Fruit fly (Drosophila melanogaster) whole organism, prepupa: ENCODE results near the gene CG6503.

Source experiments
- Blimp-1 ChIP-seq: fragments of 200-800 bp; sonication (Bioruptor generic); optimal IDR thresholded peaks from 3 replicates; lab custom pipeline; 2017; ENCODE audit warnings: missing biosample characterization, missing genetic modification characterization, mild to moderate bottlenecking, moderate library complexity, missing genetic modification reagents
- CG10669 ChIP-seq: fragments of 200-800 bp; sonication (Bioruptor generic); optimal IDR thresholded peaks from 3 replicates; lab custom pipeline; 2018; ENCODE audit warnings: missing biosample characterization, mild to moderate bottlenecking, missing genetic modification characterization, moderate library complexity
- CG15336 ChIP-seq: fragments of 200-800 bp; sonication (Bioruptor generic); IDR thresholded peaks from 2 replicates; pipeline ENCODE4 v1.3.6; 2022; ENCODE audit warnings: missing biosample characterization, missing genetic modification characterization
- CG16779 ChIP-seq: fragments of 200-800 bp; sonication (Bioruptor generic); optimal IDR thresholded peaks from 3 replicates; lab custom pipeline; 2017; ENCODE audit warnings: missing biosample characterization, mild to moderate bottlenecking, missing genetic modification characterization
- CG32006 ChIP-seq: fragments of 200-800 bp; sonication (Bioruptor generic); optimal IDR thresholded peaks from 3 replicates; lab custom pipeline; 2017; ENCODE audit warnings: missing biosample characterization, mild to moderate bottlenecking, missing genetic modification characterization
- CG34406 ChIP-seq: fragments of 200-800 bp; sonication (Bioruptor generic); optimal IDR thresholded peaks from 3 replicates; lab custom pipeline; 2016; ENCODE audit warnings: missing biosample characterization, missing genetic modification characterization
- CG3919 ChIP-seq: fragments of 200-800 bp; sonication (Bioruptor generic); optimal IDR thresholded peaks from 3 replicates; lab custom pipeline; 2016; ENCODE audit warnings: missing biosample characterization, missing genetic modification characterization
- CG4318 ChIP-seq: fragments of 200-800 bp; sonication (Bioruptor generic); optimal IDR thresholded peaks from 3 replicates; lab custom pipeline; 2017; ENCODE audit warnings: missing biosample characterization, mild to moderate bottlenecking, missing genetic modification characterization
- CG6276 ChIP-seq: fragments of 200-800 bp; sonication (Bioruptor generic); optimal IDR thresholded peaks from 2 replicates; lab custom pipeline; 2017; ENCODE audit warnings: missing biosample characterization, mild to moderate bottlenecking, missing genetic modification characterization
- CG6792 ChIP-seq: fragments of 200-800 bp; sonication (Bioruptor generic); optimal IDR thresholded peaks from 3 replicates; lab custom pipeline; 2016; ENCODE audit warnings: missing biosample characterization, missing genetic modification characterization
- CG6808 ChIP-seq: fragments of 200-800 bp; sonication (Bioruptor generic); optimal IDR thresholded peaks from 3 replicates; lab custom pipeline; 2017; ENCODE audit warnings: missing biosample characterization, missing genetic modification characterization, mild to moderate bottlenecking, moderate library complexity, missing genetic modification reagents
- CG6854 ChIP-seq: fragments of 200-800 bp; sonication (Bioruptor generic); optimal IDR thresholded peaks from 2 replicates; lab custom pipeline; 2017; ENCODE audit warnings: missing biosample characterization, mild to moderate bottlenecking, missing genetic modification characterization
- CG8119 ChIP-seq: fragments of 200-800 bp; sonication (Bioruptor generic); IDR thresholded peaks from 3 replicates; pipeline ENCODE4 v1.3.6; 2022; ENCODE audit warnings: missing biosample characterization, missing genetic modification characterization
- CG8319 ChIP-seq: fragments of 200-800 bp; sonication (Bioruptor generic); optimal IDR thresholded peaks from 3 replicates; lab custom pipeline; 2016; ENCODE audit warnings: missing biosample characterization, missing genetic modification characterization
- CG8632 ChIP-seq: fragments of 200-800 bp; sonication (Bioruptor generic); optimal IDR thresholded peaks from 3 replicates; lab custom pipeline; 2016; ENCODE audit warnings: missing biosample characterization, missing genetic modification characterization
- CG9139 ChIP-seq: fragments of 200-800 bp; sonication (Bioruptor generic); optimal IDR thresholded peaks from 3 replicates; lab custom pipeline; 2017; ENCODE audit warnings: missing biosample characterization, mild to moderate bottlenecking, missing genetic modification characterization
- Eip78C ChIP-seq: fragments of 200-800 bp; sonication (Bioruptor generic); peaks from one replicate; lab custom pipeline; 2016; ENCODE audit warnings: missing biosample characterization, missing genetic modification characterization
- Eip93F ChIP-seq: fragments of 200-800 bp; sonication (Bioruptor generic); optimal IDR thresholded peaks from 2 replicates; lab custom pipeline; 2016; ENCODE audit warnings: missing biosample characterization, mild to moderate bottlenecking, missing genetic modification characterization
- Ets21C ChIP-seq: fragments of 200-800 bp; sonication (Bioruptor generic); optimal IDR thresholded peaks from 3 replicates; lab custom pipeline; 2016; ENCODE audit warnings: missing biosample characterization, missing genetic modification characterization
- Ets96B ChIP-seq: fragments of 200-800 bp; optimal IDR thresholded peaks from 2 replicates; lab custom pipeline; 2019; ENCODE audit warnings: missing biosample characterization, mild to moderate bottlenecking, missing genetic modification characterization, moderate library complexity
- Gug ChIP-seq: fragments of 200-800 bp; sonication (Bioruptor generic); IDR thresholded peaks from 2 replicates; pipeline ENCODE4 v1.3.6; 2022; ENCODE audit warnings: missing biosample characterization, missing genetic modification characterization
- Hr39 ChIP-seq: fragments of 200-800 bp; sonication (Bioruptor generic); optimal IDR thresholded peaks from 2 replicates; lab custom pipeline; 2016; ENCODE audit warnings: missing biosample characterization, missing genetic modification characterization
- Hr4 ChIP-seq: fragments of 200-800 bp; sonication (Bioruptor generic); optimal IDR thresholded peaks from 3 replicates; lab custom pipeline; 2016; ENCODE audit warnings: missing biosample characterization, missing genetic modification characterization
- Lpt ChIP-seq: fragments of 200-800 bp; sonication (Bioruptor generic); optimal IDR thresholded peaks from 3 replicates; lab custom pipeline; 2016; ENCODE audit warnings: missing biosample characterization, missing genetic modification characterization
- Met ChIP-seq: fragments of 200-800 bp; sonication (Bioruptor generic); optimal IDR thresholded peaks from 3 replicates; lab custom pipeline; 2016; ENCODE audit warnings: missing biosample characterization, missing genetic modification characterization
- OdsH ChIP-seq: fragments of 200-800 bp; sonication (Bioruptor generic); optimal IDR thresholded peaks from 3 replicates; lab custom pipeline; 2016; ENCODE audit warnings: missing biosample characterization, missing genetic modification characterization
- Smox ChIP-seq: fragments of 200-800 bp; sonication (Bioruptor generic); optimal IDR thresholded peaks from 3 replicates; lab custom pipeline; 2016; ENCODE audit warnings: missing biosample characterization, missing genetic modification characterization
- achi ChIP-seq: fragments of 200-800 bp; sonication (Bioruptor generic); optimal IDR thresholded peaks from 3 replicates; lab custom pipeline; 2016; ENCODE audit warnings: missing biosample characterization, missing genetic modification characterization
- dac ChIP-seq: fragments of 200-800 bp; sonication (Bioruptor generic); optimal IDR thresholded peaks from 2 replicates; lab custom pipeline; 2017; ENCODE audit warnings: missing biosample characterization, mild to moderate bottlenecking, missing genetic modification characterization
- dsx ChIP-seq: fragments of 200-800 bp; optimal IDR thresholded peaks from 3 replicates; lab custom pipeline; 2019; ENCODE audit warnings: missing biosample characterization, mild to moderate bottlenecking, missing genetic modification characterization, moderate library complexity; ENCODE audit not compliant: poor library complexity, severe bottlenecking
- eg ChIP-seq: fragments of 200-800 bp; sonication (Bioruptor generic); IDR thresholded peaks from 3 replicates; pipeline ENCODE4 v1.3.6; 2022; ENCODE audit warnings: missing biosample characterization, missing genetic modification characterization
- fd85E ChIP-seq: fragments of 200-800 bp; sonication (Bioruptor generic); optimal IDR thresholded peaks from 3 replicates; lab custom pipeline; 2016; ENCODE audit warnings: missing biosample characterization, missing genetic modification characterization
- fkh ChIP-seq: fragments of 200-800 bp; sonication (Bioruptor generic); optimal IDR thresholded peaks from 3 replicates; lab custom pipeline; 2017; ENCODE audit warnings: missing biosample characterization, mild to moderate bottlenecking, missing genetic modification characterization, moderate library complexity
- lz ChIP-seq: fragments of 200-800 bp; sonication (Bioruptor generic); optimal IDR thresholded peaks from 3 replicates; lab custom pipeline; 2016; ENCODE audit warnings: missing biosample characterization, missing genetic modification characterization
- net ChIP-seq: fragments of 200-800 bp; sonication (Bioruptor generic); optimal IDR thresholded peaks from 3 replicates; lab custom pipeline; 2016; ENCODE audit warnings: missing biosample characterization, missing genetic modification characterization
- pdm3 ChIP-seq: fragments of 200-800 bp; sonication (Bioruptor generic); optimal IDR thresholded peaks from 3 replicates; lab custom pipeline; 2016; ENCODE audit warnings: missing biosample characterization, missing genetic modification characterization
- salr ChIP-seq, 2 experiments: fragments of 200-800 bp; sonication (Bioruptor generic); optimal IDR thresholded peaks; 3 replicates each; lab custom pipeline; 2016 to 2018; ENCODE audit warnings: missing biosample characterization in 2 of 2, missing genetic modification characterization in 2 of 2, mild to moderate bottlenecking in 1 of 2
- spab ChIP-seq: fragments of 200-800 bp; sonication (Bioruptor generic); optimal IDR thresholded peaks from 2 replicates; lab custom pipeline; 2017; ENCODE audit warnings: missing biosample characterization, mild to moderate bottlenecking, missing genetic modification characterization, missing genetic modification reagents
- svp ChIP-seq: fragments of 200-800 bp; sonication (Bioruptor generic); peaks from one replicate; lab custom pipeline; 2016; ENCODE audit warnings: missing biosample characterization, missing genetic modification characterization
- topi ChIP-seq: fragments of 200-800 bp; sonication (Bioruptor generic); optimal IDR thresholded peaks from 3 replicates; lab custom pipeline; 2016; ENCODE audit warnings: missing biosample characterization, missing genetic modification characterization
- vri ChIP-seq: fragments of 200-800 bp; sonication (Bioruptor generic); optimal IDR thresholded peaks from 3 replicates; lab custom pipeline; 2016; ENCODE audit warnings: missing biosample characterization, mild to moderate bottlenecking, missing genetic modification characterization

CG6503 gene

DNA sequence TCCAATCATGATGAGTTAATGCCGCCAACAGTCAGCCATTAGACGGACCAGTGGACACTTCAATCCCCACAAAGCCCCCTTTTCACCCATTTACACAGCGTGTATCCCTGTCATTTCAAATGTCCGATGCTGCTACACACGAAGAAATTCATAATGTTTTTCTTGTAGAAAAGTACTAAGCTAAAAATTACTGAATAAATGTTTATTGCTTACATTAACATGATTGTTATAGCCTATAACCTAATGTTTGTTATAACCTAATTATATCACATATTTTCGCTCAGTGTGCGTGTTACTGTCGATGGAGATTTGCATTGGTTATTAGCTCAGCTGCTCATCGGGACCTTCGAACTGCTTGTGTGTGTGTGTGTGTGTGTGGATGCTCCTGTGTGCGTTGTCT, 11.6 kb upstream of the CG6503 start (continued):
- no peak for TF ChIP-seq dsx (GFP tag; lab: Kevin White, UChicago)
- peak; percentile 57 for TF ChIP-seq OdsH
- peak; percentile 30 for TF ChIP-seq CG34406 (GFP tag; lab: Kevin White, UChicago)
- peak; percentile 63; the same call in 2 of the 3 replicates for TF ChIP-seq CG8119 (GFP tag; lab: Robert Waterston, UW)
- TF ChIP-seq Met (GFP tag; lab: Kevin White, UChicago), result peak; percentile 58
- TF ChIP-seq Lpt (GFP tag; lab: Kevin White, UChicago), result peak; percentile 57
- TF ChIP-seq CG16779 (tag; lab: Kevin White, UChicago), result no peak
- TF ChIP-seq CG8632 (GFP tag; lab: Kevin White, UChicago), result no peak
- no peak for TF ChIP-seq fd85E
- peak in 1 of 2 experiments; percentile 29 for TF ChIP-seq salr (GFP tag; optimal IDR thresholded peaks at IDR 0.05; lab: Kevin White, UChicago)
- peak; percentile 45 for TF ChIP-seq CG6792
- peak; percentile 46 for TF ChIP-seq CG3919 (GFP tag; lab: Kevin White, UChicago)
- peak; percentile 29 for TF ChIP-seq dac (GFP tag; lab: Kevin White, UChicago)
- TF ChIP-seq CG15336 (GFP tag; lab: Robert Waterston, UW), result peak; percentile 53
- peak; percentile 31 for TF ChIP-seq Ets96B (tag; lab: Kevin White, UChicago)
- TF ChIP-seq CG4318 (GFP tag; lab: Kevin White, UChicago), result peak; percentile 23
- TF ChIP-seq fkh (GFP tag; lab: Kevin White, UChicago), result no peak
- TF ChIP-seq Eip78C (GFP tag; lab: Kevin White, UChicago), result peak; percentile 81
- TF ChIP-seq Smox (GFP tag; lab: Kevin White, UChicago), result peak; percentile 44
- peak; percentile 23 for TF ChIP-seq CG6276 (GFP tag; lab: Kevin White, UChicago)
- TF ChIP-seq pdm3 (GFP tag; lab: Kevin White, UChicago), result peak; percentile 63
- TF ChIP-seq Ets21C (GFP tag; lab: Kevin White, UChicago), result peak; percentile 46
- TF ChIP-seq CG6808 (GFP tag; lab: Kevin White, UChicago), result no peak
- TF ChIP-seq vri, result peak; percentile 3
- TF ChIP-seq Eip93F, result no peak
- peak; percentile 52 for TF ChIP-seq lz
- peak; percentile 57 for TF ChIP-seq topi
- peak; percentile 31 for TF ChIP-seq CG10669
- TF ChIP-seq CG8319, result peak; percentile 12
- TF ChIP-seq spab (GFP tag; lab: Kevin White, UChicago), result peak; percentile 4
- peak; percentile 62 for TF ChIP-seq CG32006 (GFP tag; lab: Kevin White, UChicago)
- TF ChIP-seq net (GFP tag; lab: Kevin White, UChicago), result peak; percentile 46
- peak; percentile 54 for TF ChIP-seq achi (GFP tag; lab: Kevin White, UChicago)
- peak; percentile 82 for TF ChIP-seq eg

DNA sequence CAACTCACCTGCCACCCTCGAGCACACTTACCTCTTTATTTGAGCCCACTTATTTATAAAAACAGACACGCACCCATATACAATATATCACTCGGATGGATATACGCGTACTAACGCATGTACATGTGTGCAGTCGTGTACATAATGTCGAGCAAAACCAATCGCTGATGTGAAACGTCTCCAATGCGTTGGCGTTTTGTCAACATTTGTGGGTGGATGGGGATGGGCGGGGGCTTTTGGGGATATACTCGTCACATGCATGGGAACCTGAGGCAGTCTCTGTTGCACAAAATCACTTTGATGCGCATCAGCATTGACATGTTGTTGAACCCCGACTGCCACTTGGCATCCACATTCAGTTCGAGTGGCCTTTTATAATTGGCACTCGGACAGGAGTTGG, 11.1 kb upstream of the CG6503 start:
- TF ChIP-seq Hr4, result no peak
- TF ChIP-seq Blimp-1 (GFP tag; lab: Kevin White, UChicago), result no peak
- no peak for TF ChIP-seq CG3919 (GFP tag; lab: Kevin White, UChicago)
- TF ChIP-seq lz, result no peak

DNA sequence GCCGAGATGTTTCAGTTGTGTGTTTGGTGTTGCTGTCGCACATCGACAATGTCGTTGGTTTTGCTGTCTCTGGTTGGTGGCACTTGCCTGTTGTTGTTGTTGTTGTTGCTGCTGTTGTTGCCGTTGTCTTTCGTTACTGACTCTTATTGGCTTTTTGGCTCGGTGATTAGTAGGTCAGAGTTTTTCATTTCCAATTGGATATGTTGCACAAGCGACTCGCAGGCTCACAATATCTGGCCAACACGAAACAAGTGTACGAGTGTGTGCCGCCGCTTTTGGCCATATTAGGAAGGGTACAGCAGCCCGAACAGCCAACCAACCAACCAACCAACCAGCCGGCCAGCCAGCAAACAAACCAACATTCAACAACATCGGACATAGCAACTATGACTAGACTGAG, 8.8 kb upstream of the CG6503 start:
- TF ChIP-seq CG3919 (GFP tag; lab: Kevin White, UChicago), result no peak
- no peak for TF ChIP-seq CG6854
- TF ChIP-seq svp, result no peak
- TF ChIP-seq dsx (GFP tag; lab: Kevin White, UChicago), result no peak
- no peak for TF ChIP-seq Gug (GFP tag; lab: Robert Waterston, UW)
- TF ChIP-seq CG32006 (GFP tag; lab: Kevin White, UChicago), result no peak
- no peak for TF ChIP-seq dac (GFP tag; lab: Kevin White, UChicago)
- no peak for TF ChIP-seq lz
- no peak for TF ChIP-seq CG8119 (GFP tag; lab: Robert Waterston, UW)
- TF ChIP-seq CG9139 (GFP tag; lab: Kevin White, UChicago), result no peak
- TF ChIP-seq Hr39 (GFP tag; lab: Kevin White, UChicago), result no peak
- TF ChIP-seq, all 60 proteins: peak for 0
